Comparison of ENCODE assay signal across 5 worm cellular contexts in genomic region chrII:15260551-15260950, ce11.
A peak's percentile ranks its signal among the peaks of the same experiment; 100 is the strongest.
TF ChIP-seq lines count a peak whose summit lies in the region.

No protein-coding gene starts in this region.

TF ChIP-seq in whole organism, L1 larva, 84 proteins besides CTCF, POLR2A, EP300 and RAD21:
- TF ChIP-seq tbx-2 (tag; optimal IDR thresholded peaks at IDR 0.05; lab: Kevin White, UChicago) (no peak), zag-1 (tag; optimal IDR thresholded peaks at IDR 0.05; lab: Kevin White, UChicago) (no peak), blmp-1 (tag; optimal IDR thresholded peaks at IDR 0.05; lab: Kevin White, UChicago) (peak; percentile 89), lin-13 (GFP tag; optimal IDR thresholded peaks at IDR 0.05; lab: Kevin White, UChicago) (no peak)

TF ChIP-seq in whole organism, L2 larva, 48 proteins besides CTCF, POLR2A, EP300 and RAD21:
- peak; percentile 10 for TF ChIP-seq sma-9 (GFP tag; optimal IDR thresholded peaks at IDR 0.05; lab: Kevin White, UChicago)
- TF ChIP-seq sma-9 (tag; optimal IDR thresholded peaks at IDR 0.05; lab: Kevin White, UChicago): no peak
- no peak for TF ChIP-seq unc-62 (GFP tag; optimal IDR thresholded peaks at IDR 0.05; lab: Kevin White, UChicago)
- peak; percentile 88 for TF ChIP-seq blmp-1 (tag; optimal IDR thresholded peaks at IDR 0.05; lab: Kevin White, UChicago; ENCODE audit: insufficient read depth)
- no peak for TF ChIP-seq lsy-2 (tag; optimal IDR thresholded peaks at IDR 0.05; lab: Kevin White, UChicago)
- TF ChIP-seq ceh-82 (tag; optimal IDR thresholded peaks at IDR 0.05; lab: Kevin White, UChicago): no peak
- no peak for TF ChIP-seq mbf-1 (tag; optimal IDR thresholded peaks at IDR 0.05; lab: Kevin White, UChicago)
- TF ChIP-seq dmd-4 (tag; optimal IDR thresholded peaks at IDR 0.05; lab: Kevin White, UChicago): no peak
- no peak for TF ChIP-seq ZK546.5 (tag; optimal IDR thresholded peaks at IDR 0.05; lab: Kevin White, UChicago)
- TF ChIP-seq ama-1 (optimal IDR thresholded peaks at IDR 0.05; lab: Kevin White, UChicago): no peak
- no peak for TF ChIP-seq lin-39 (tag; optimal IDR thresholded peaks at IDR 0.05; lab: Kevin White, UChicago)
- no peak for TF ChIP-seq aly-2 (tag; optimal IDR thresholded peaks at IDR 0.05; lab: Kevin White, UChicago)
- TF ChIP-seq nhr-129 (tag; optimal IDR thresholded peaks at IDR 0.05; lab: Kevin White, UChicago): no peak

TF ChIP-seq in whole organism, L3 larva, 47 proteins besides CTCF, POLR2A, EP300 and RAD21:
- TF ChIP-seq nhr-25 (tag; optimal IDR thresholded peaks at IDR 0.05; lab: Kevin White, UChicago) (peak; percentile 2), ZK546.5 (tag; optimal IDR thresholded peaks at IDR 0.05; lab: Kevin White, UChicago) (no peak), nhr-23 (tag; optimal IDR thresholded peaks at IDR 0.05; lab: Kevin White, UChicago) (peak; percentile 72)

TF ChIP-seq in whole organism, L4 larva, 104 proteins besides CTCF, POLR2A, EP300 and RAD21:
- TF ChIP-seq Y105C5A.15 (GFP tag; IDR thresholded peaks at IDR 0.05; lab: Robert Waterston, UW): no peak
- no peak for TF ChIP-seq D1046.2 (GFP tag; IDR thresholded peaks at IDR 0.05; lab: Robert Waterston, UW)
- TF ChIP-seq dmd-8 (GFP tag; IDR thresholded peaks at IDR 0.05; lab: Robert Waterston, UW): no peak
- no peak for TF ChIP-seq T20F7.1 (GFP tag; optimal IDR thresholded peaks at IDR 0.05; lab: Kevin White, UChicago)
- peak; percentile 7 for TF ChIP-seq aha-1 (tag; lab: Kevin White, UChicago)
TF ChIP-seq in whole organism, L4 larva: peak in this region for 1.

TF ChIP-seq in whole organism, young adult, 124 proteins besides CTCF, POLR2A, EP300 and RAD21:
- no peak for TF ChIP-seq attf-5 (GFP tag; optimal IDR thresholded peaks at IDR 0.05; lab: Kevin White, UChicago)
- 0 out of 2 replicates have a peak, but pooled peaks have one; percentile 12 for TF ChIP-seq mcd-1 (GFP tag; IDR thresholded peaks at IDR 0.05; lab: Robert Waterston, UW)
- TF ChIP-seq efl-1 (GFP tag; optimal IDR thresholded peaks at IDR 0.05; lab: Kevin White, UChicago): no peak
